Worm (Caenorhabditis elegans): Measurements from ENCODE around the gene mcm-3AP.
A peak's percentile ranks its signal among the peaks of the same experiment; 100 is the strongest.

Gene mcm-3AP

DNA sequence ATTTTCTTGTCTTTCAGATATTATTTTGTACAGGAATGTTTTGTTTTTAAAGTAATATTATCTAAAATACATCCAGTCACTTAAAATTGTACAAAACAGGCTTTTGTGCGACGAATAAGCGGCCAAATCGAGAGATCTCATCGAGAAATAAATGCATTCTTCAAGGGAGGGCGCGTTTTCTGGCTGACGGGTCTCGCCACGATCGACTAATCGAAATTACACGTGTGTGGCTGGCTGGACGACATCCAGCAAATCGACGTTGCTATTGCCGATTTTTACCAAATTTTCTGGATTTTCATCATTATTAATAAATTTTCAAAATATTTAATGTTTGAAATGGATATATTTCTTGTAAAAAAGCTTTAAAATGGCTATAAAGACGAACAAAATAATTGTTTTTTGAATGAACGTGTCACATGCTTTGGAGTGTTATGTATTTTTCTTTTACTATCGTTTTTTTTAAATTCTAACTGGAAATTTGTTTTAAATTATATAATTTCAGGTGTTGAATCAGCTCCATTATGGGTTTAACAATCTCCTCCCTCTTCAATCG lies 33.6 kb downstream of the mcm-3AP start, which contains the start of gene arf-5 (continued):
- TF ChIP-seq fkh-10 (GFP tag; optimal IDR thresholded peaks at IDR 0.05) (no peak), ceh-63 (GFP tag; optimal IDR thresholded peaks at IDR 0.05) (no peak), mef-2 (tag; optimal IDR thresholded peaks at IDR 0.05) (no peak), C34B4.2 (tag; optimal IDR thresholded peaks at IDR 0.05) (no peak), nhr-11 (tag; optimal IDR thresholded peaks at IDR 0.05) (no peak), nhr-19 (GFP tag; conservative IDR thresholded peaks at IDR 0.05) (no peak), unc-30 (tag; optimal IDR thresholded peaks at IDR 0.05) (no peak), nhr-77 (tag; optimal IDR thresholded peaks at IDR 0.05) (no peak), nhr-47 (tag; optimal IDR thresholded peaks at IDR 0.05) (peak; percentile 1), snu-23 (GFP tag; optimal IDR thresholded peaks at IDR 0.05) (peak; percentile 27), Y116A8C.19 (tag; optimal IDR thresholded peaks at IDR 0.05; ENCODE audit: borderline replicate concordance) (no peak), grh-1 (GFP tag; IDR thresholded peaks at IDR 0.05) (no peak), rnt-1 (tag; optimal IDR thresholded peaks at IDR 0.05) (no peak), elt-3 (tag; optimal IDR thresholded peaks at IDR 0.05) (peak in 1 of 6 experiments; percentile 3), hlh-4 (tag; optimal IDR thresholded peaks at IDR 0.05) (no peak), irx-1 (tag; optimal IDR thresholded peaks at IDR 0.05) (no peak), lsy-2 (tag; optimal IDR thresholded peaks at IDR 0.05) (peak; percentile 34 to 55), zag-1 (tag; optimal IDR thresholded peaks at IDR 0.05) (no peak), fkh-8 (tag; optimal IDR thresholded peaks at IDR 0.05) (no peak)

ce11 chrIV:7983021-7983420 lies 34.5 kb downstream of the mcm-3AP start:
- TF ChIP-seq nhr-85 (tag) = peak; percentile 78
- TF ChIP-seq C04F5.9 (tag; optimal IDR thresholded peaks at IDR 0.05) = no peak
- peak; percentile 17 for TF ChIP-seq lin-14 (GFP tag; optimal IDR thresholded peaks at IDR 0.05)

ce11 chrIV:7983728-7984346 lies 35.4 kb downstream of the mcm-3AP start:
- TF ChIP-seq aha-1 (tag; optimal IDR thresholded peaks at IDR 0.05) (no peak), sup-37 (GFP tag; optimal IDR thresholded peaks at IDR 0.05) (no peak), rnt-1 (tag; optimal IDR thresholded peaks at IDR 0.05) (peak; percentile 20), nhr-90 (tag; optimal IDR thresholded peaks at IDR 0.05; ENCODE audit: poor library complexity) (peak; percentile 26), aly-2 (tag; optimal IDR thresholded peaks at IDR 0.05) (peak; percentile 50), nhr-11 (tag; optimal IDR thresholded peaks at IDR 0.05) (no peak), F16B12.6 (tag; optimal IDR thresholded peaks at IDR 0.05) (no peak), unc-130 (tag; optimal IDR thresholded peaks at IDR 0.05) (no peak), C34B4.2 (tag; optimal IDR thresholded peaks at IDR 0.05) (no peak), efl-1 (optimal IDR thresholded peaks at IDR 0.05) (no peak), efl-1 (GFP tag; optimal IDR thresholded peaks at IDR 0.05 in 1 of 2) (peak in 1 of 2 experiments; percentile 90), fos-1 (tag; optimal IDR thresholded peaks at IDR 0.05) (no peak), snpc-4 (tag; optimal IDR thresholded peaks at IDR 0.05) (no peak), nhr-85 (tag) (peak; percentile 26), nhr-71 (tag; optimal IDR thresholded peaks at IDR 0.05) (peak; percentile 14), snu-23 (GFP tag; optimal IDR thresholded peaks at IDR 0.05) (peak; percentile 4)

ce11 chrIV:7985737-7986136 lies 37.3 kb downstream of the mcm-3AP start:
- TF ChIP-seq F16B12.6 (tag; optimal IDR thresholded peaks at IDR 0.05) (no peak), snpc-4 (tag; optimal IDR thresholded peaks at IDR 0.05) (no peak), sox-4 (tag; optimal IDR thresholded peaks at IDR 0.05) (no peak), elt-2 (tag; optimal IDR thresholded peaks at IDR 0.05) (peak; percentile 2), tlp-1 (tag; optimal IDR thresholded peaks at IDR 0.05) (no peak), ceh-8 (GFP tag; optimal IDR thresholded peaks at IDR 0.05) (no peak), blmp-1 (tag; optimal IDR thresholded peaks at IDR 0.05) (peak; percentile 55), C16A3.4 (tag; optimal IDR thresholded peaks at IDR 0.05) (no peak), pqm-1 (tag; optimal IDR thresholded peaks at IDR 0.05) (no peak), jun-1 (tag; optimal IDR thresholded peaks at IDR 0.05) (no peak), elt-3 (tag; optimal IDR thresholded peaks at IDR 0.05) (peak in 5 of 6 experiments; percentile 31 to 99 (median 85)), fkh-8 (tag; optimal IDR thresholded peaks at IDR 0.05) (no peak), nhr-77 (tag; optimal IDR thresholded peaks at IDR 0.05) (no peak), zag-1 (tag; optimal IDR thresholded peaks at IDR 0.05) (no peak)

Data from whole organism, L1 larva.